Worm (Caenorhabditis elegans) whole organism, L4 larva: ENCODE data around the gene tre-5.

Experiments
- F44E2.7 ChIP-seq: fragments of 200-800 bp; sonication (Bioruptor generic); IDR thresholded peaks from 2 replicates; pipeline ENCODE4 v2.1.2; 2022; ENCODE audit warnings: missing genetic modification characterization, missing compliant biosample characterization
- R02D3.7 ChIP-seq: fragments of 150-350 bp; sonication (generic microtip); optimal IDR thresholded peaks from 3 replicates; lab custom pipeline; 2014; ENCODE audit warnings: missing biosample characterization, missing genetic modification characterization
- T20F7.1 ChIP-seq: fragments of 200-800 bp; sonication (Bioruptor generic); optimal IDR thresholded peaks from 2 replicates; lab custom pipeline; 2018; ENCODE audit warnings: mild to moderate bottlenecking, missing genetic modification characterization, missing compliant biosample characterization
- Y5F2A.4 ChIP-seq: fragments of 200-800 bp; sonication (Bioruptor generic); optimal IDR thresholded peaks from 2 replicates; lab custom pipeline; 2018; ENCODE audit warnings: mild to moderate bottlenecking, missing genetic modification characterization, missing compliant biosample characterization
- Y75B8A.6 ChIP-seq: fragments of 200-800 bp; sonication (Bioruptor generic); IDR thresholded peaks from 2 replicates; pipeline ENCODE4 v1.3.6; 2022; ENCODE audit warnings: missing genetic modification reagents, missing genetic modification characterization, missing compliant biosample characterization
- aha-1 ChIP-seq: fragments of 150-350 bp; peaks from one replicate; lab custom pipeline; 2014; ENCODE audit warnings: missing biosample characterization, missing genetic modification characterization
- ama-1 ChIP-seq: fragments of 150-350 bp; optimal IDR thresholded peaks from 2 replicates; lab custom pipeline; 2014; ENCODE audit warnings: inconsistent platforms, mixed read lengths
- ces-1 ChIP-seq: fragments of 150-350 bp; sonication (generic microtip); optimal IDR thresholded peaks from 4 replicates; lab custom pipeline; 2014; ENCODE audit warnings: missing biosample characterization, missing genetic modification reagents, missing genetic modification characterization
- ctbp-1 ChIP-seq: fragments of 200-800 bp; sonication (Bioruptor generic); IDR thresholded peaks from 2 replicates; pipeline ENCODE4 v1.3.6; 2022; ENCODE audit warnings: missing genetic modification reagents, missing genetic modification characterization, missing compliant biosample characterization
- daf-12 ChIP-seq: fragments of 150-350 bp; optimal IDR thresholded peaks from 2 replicates; lab custom pipeline; 2014; ENCODE audit warnings: missing biosample characterization, missing genetic modification reagents, missing genetic modification characterization
- duxl-1 ChIP-seq: sonication (generic microtip); optimal IDR thresholded peaks from 2 replicates; lab custom pipeline; 2016; ENCODE audit warnings: mild to moderate bottlenecking, missing genetic modification characterization, moderate library complexity, missing compliant biosample characterization; ENCODE audit not compliant: poor library complexity
- egl-27 ChIP-seq: sonication (generic microtip); optimal IDR thresholded peaks from 3 replicates; lab custom pipeline; 2017; ENCODE audit warnings: missing biosample characterization, missing genetic modification reagents, missing genetic modification characterization
- egl-43 ChIP-seq: fragments of 200-800 bp; sonication (Bioruptor generic); IDR thresholded peaks from 2 replicates; pipeline ENCODE4 v1.3.6; 2022; ENCODE audit warnings: missing genetic modification reagents, missing genetic modification characterization, missing compliant biosample characterization
- fkh-10 ChIP-seq: fragments of 150-350 bp; optimal IDR thresholded peaks from 2 replicates; lab custom pipeline; 2014; ENCODE audit warnings: missing biosample characterization, missing genetic modification reagents, missing genetic modification characterization
- hif-1 ChIP-seq, 2 experiments: sonication (generic microtip); optimal IDR thresholded peaks; 2 replicates each; lab custom pipeline; 2016 to 2017; ENCODE audit warnings: missing compliant biosample characterization in 2 of 2, missing genetic modification characterization in 2 of 2, missing genetic modification reagents in 2 of 2, missing genotype in 2 of 2, mild to moderate bottlenecking in 1 of 2
- hlh-11 ChIP-seq: fragments of 200-800 bp; sonication (Bioruptor generic); optimal IDR thresholded peaks from 2 replicates; lab custom pipeline; 2018; ENCODE audit warnings: mild to moderate bottlenecking, missing genetic modification characterization, missing compliant biosample characterization
- hlh-30 ChIP-seq: sonication (generic microtip); optimal IDR thresholded peaks from 2 replicates; lab custom pipeline; 2017; ENCODE audit warnings: antibody characterized with exemption, mild to moderate bottlenecking, missing genetic modification characterization, missing compliant biosample characterization; ENCODE audit not compliant: insufficient read depth
- jun-1 ChIP-seq: fragments of 150-350 bp; optimal IDR thresholded peaks from 2 replicates; lab custom pipeline; 2014; ENCODE audit warnings: missing biosample characterization, missing genetic modification reagents, missing genetic modification characterization
- lsy-2 ChIP-seq, 2 experiments: fragments of 150-350 bp in 1 of 2; sonication (generic microtip) in 1 of 2; optimal IDR thresholded peaks; 2 replicates each; lab custom pipeline; 2014 to 2017; ENCODE audit warnings: missing biosample characterization in 2 of 2, missing genetic modification characterization in 2 of 2
- nhr-10 ChIP-seq: fragments of 150-350 bp; optimal IDR thresholded peaks from 2 replicates; lab custom pipeline; 2014; ENCODE audit warnings: missing biosample characterization, missing genetic modification characterization
- nhr-25 ChIP-seq: sonication (generic microtip); optimal IDR thresholded peaks from 2 replicates; lab custom pipeline; 2017; ENCODE audit warnings: missing genetic modification characterization, mild to moderate bottlenecking, missing compliant biosample characterization, antibody characterized with exemption, moderate library complexity, borderline replicate concordance; ENCODE audit not compliant: insufficient read depth
- nhr-41 ChIP-seq: fragments of 200-800 bp; sonication (Bioruptor generic); IDR thresholded peaks from 2 replicates; pipeline ENCODE4 v1.3.6; 2022; ENCODE audit warnings: missing genetic modification reagents, missing genetic modification characterization, missing compliant biosample characterization
- pha-4 ChIP-seq, 2 experiments: fragments of 150-350 bp in 1 of 2; fragments of 200-800 bp in 1 of 2; sonication (Bioruptor generic) in 1 of 2; IDR thresholded peaks in 1 of 2; optimal IDR thresholded peaks in 1 of 2; 2 replicates each; pipeline versions ENCODE4 v1.3.6 to Lab custom; 2014 to 2022; ENCODE audit warnings: missing genetic modification characterization in 2 of 2, missing genetic modification reagents in 2 of 2, missing biosample characterization in 1 of 2, missing compliant biosample characterization in 1 of 2
- php-3 ChIP-seq: fragments of 200-800 bp; sonication (Bioruptor generic); IDR thresholded peaks from 2 replicates; pipeline ENCODE4 v1.3.6; 2022; ENCODE audit warnings: missing genetic modification reagents, missing genetic modification characterization, missing compliant biosample characterization
- set-16 ChIP-seq: fragments of 200-800 bp; sonication (Bioruptor generic); IDR thresholded peaks from 2 replicates; pipeline ENCODE4 v1.3.6; 2022; ENCODE audit warnings: missing genetic modification reagents, missing genetic modification characterization, missing compliant biosample characterization
- skn-1 ChIP-seq: fragments of 150-350 bp; optimal IDR thresholded peaks from 2 replicates; lab custom pipeline; 2014; ENCODE audit warnings: missing biosample characterization, missing genetic modification characterization
- tra-1 ChIP-seq: fragments of 200-800 bp; sonication (Bioruptor generic); IDR thresholded peaks from 2 replicates; pipeline ENCODE4 v1.3.6; 2022; ENCODE audit warnings: missing genetic modification reagents, missing genetic modification characterization, missing compliant biosample characterization
- unc-39 ChIP-seq: sonication (generic microtip); optimal IDR thresholded peaks from 2 replicates; lab custom pipeline; 2017; ENCODE audit warnings: missing biosample characterization, missing genetic modification characterization
- unc-62 ChIP-seq, 3 experiments: fragments of 150-350 bp in 1 of 3; sonication (generic microtip); optimal IDR thresholded peaks in 2 of 3; peaks in 1 of 3; 1 replicate in 1 of 3; 2 replicates in 2 of 3; lab custom pipeline; 2014 to 2017; ENCODE audit warnings: missing biosample characterization in 3 of 3, missing genetic modification characterization in 3 of 3, missing genetic modification reagents in 3 of 3, missing genotype in 1 of 3
- vab-7 ChIP-seq: fragments of 200-800 bp; sonication (Bioruptor generic); IDR thresholded peaks from 2 replicates; pipeline ENCODE4 v1.3.6; 2022; ENCODE audit warnings: missing genetic modification reagents, missing genetic modification characterization, missing compliant biosample characterization
- ztf-11 ChIP-seq: fragments of 150-350 bp; optimal IDR thresholded peaks from 2 replicates; lab custom pipeline; 2014; ENCODE audit warnings: missing biosample characterization, missing genetic modification characterization
- ztf-7 ChIP-seq: fragments of 150-350 bp; optimal IDR thresholded peaks from 2 replicates; lab custom pipeline; 2014; ENCODE audit warnings: missing biosample characterization, missing genetic modification characterization

tre-5 gene

DNA sequence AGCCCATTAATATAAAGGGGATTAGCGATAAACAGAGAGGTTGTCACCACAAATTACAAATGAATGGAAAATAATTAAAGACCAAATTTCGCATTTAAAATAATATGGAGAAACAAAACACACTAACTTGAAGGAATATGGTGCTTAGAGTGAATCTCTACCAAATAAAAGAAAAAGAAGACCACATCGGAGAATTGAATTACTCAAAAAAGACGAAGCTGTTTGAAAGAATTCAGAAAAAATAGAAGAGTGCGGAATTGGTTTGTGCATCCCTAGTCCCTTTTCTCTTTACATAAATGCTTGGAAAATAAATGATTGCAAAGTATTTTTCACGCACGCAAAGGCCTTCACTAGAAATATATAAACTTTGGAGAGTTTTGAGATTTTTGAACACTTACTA lies 18.8 kb upstream of the tre-5 start:
- no peak for TF ChIP-seq pha-4 (GFP tag; IDR thresholded peaks at IDR 0.05; lab: Robert Waterston, UW)
- TF ChIP-seq pha-4 (tag; optimal IDR thresholded peaks at IDR 0.05; lab: Kevin White, UChicago): no peak
- TF ChIP-seq aha-1 (tag; lab: Kevin White, UChicago): peak; percentile 86
- no peak for TF ChIP-seq R02D3.7 (tag; lab: Kevin White, UChicago)
- TF ChIP-seq Y5F2A.4 (GFP tag; lab: Kevin White, UChicago): no peak
- TF ChIP-seq ces-1 (GFP tag; lab: Kevin White, UChicago): peak; percentile 26
- no peak for TF ChIP-seq unc-39
- TF ChIP-seq T20F7.1 (GFP tag; lab: Kevin White, UChicago): no peak
- no peak for TF ChIP-seq ztf-11 (tag; lab: Kevin White, UChicago)
- no peak for TF ChIP-seq nhr-41 (GFP tag; lab: Robert Waterston, UW)
- TF ChIP-seq skn-1 (tag; lab: Kevin White, UChicago): no peak
- no peak for TF ChIP-seq F44E2.7 (GFP tag; lab: Robert Waterston, UW)
- no peak for TF ChIP-seq nhr-25 (tag; lab: Kevin White, UChicago)
- TF ChIP-seq Y75B8A.6 (GFP tag; lab: Robert Waterston, UW): no peak
- no peak for TF ChIP-seq egl-43 (GFP tag; lab: Robert Waterston, UW)
- TF ChIP-seq jun-1 (tag; lab: Kevin White, UChicago): no peak

DNA sequence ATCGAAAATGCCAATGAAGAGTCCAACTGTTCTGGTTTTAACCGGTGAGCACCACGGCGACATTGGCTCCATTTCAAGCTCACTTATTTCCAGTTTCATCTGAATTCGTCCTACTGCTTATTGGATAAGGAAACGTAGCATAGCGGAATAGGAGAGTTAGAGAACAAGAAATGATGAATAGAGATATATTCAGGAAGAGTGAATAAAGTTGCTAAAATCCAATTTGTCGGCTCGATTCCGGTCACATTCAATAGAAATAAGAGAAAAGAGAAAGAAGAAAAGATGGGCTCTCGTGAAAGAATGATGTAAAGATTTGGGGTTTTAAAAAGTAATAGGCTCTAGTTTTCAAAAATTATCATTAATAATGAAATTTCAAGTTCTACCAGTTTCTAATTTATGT lies 18.2 kb upstream of the tre-5 start:
- TF ChIP-seq ces-1 (GFP tag; lab: Kevin White, UChicago): peak; percentile 75
- TF ChIP-seq Y5F2A.4 (GFP tag; lab: Kevin White, UChicago): no peak
- no peak for TF ChIP-seq ztf-7 (tag; lab: Kevin White, UChicago)
- no peak for TF ChIP-seq aha-1 (tag; lab: Kevin White, UChicago)
- no peak for TF ChIP-seq php-3 (GFP tag; lab: Robert Waterston, UW)
- TF ChIP-seq hlh-11 (tag; lab: Kevin White, UChicago): no peak
- no peak for TF ChIP-seq nhr-10 (tag; lab: Kevin White, UChicago)
- no peak for TF ChIP-seq hif-1 (tag; optimal IDR thresholded peaks at IDR 0.05; lab: Kevin White, UChicago)
- TF ChIP-seq duxl-1 (tag; lab: Kevin White, UChicago): no peak
- peak; percentile 57; the same call in 1 of the 2 replicates for TF ChIP-seq ctbp-1
- peak; percentile 94 for TF ChIP-seq fkh-10 (GFP tag; lab: Kevin White, UChicago)

DNA sequence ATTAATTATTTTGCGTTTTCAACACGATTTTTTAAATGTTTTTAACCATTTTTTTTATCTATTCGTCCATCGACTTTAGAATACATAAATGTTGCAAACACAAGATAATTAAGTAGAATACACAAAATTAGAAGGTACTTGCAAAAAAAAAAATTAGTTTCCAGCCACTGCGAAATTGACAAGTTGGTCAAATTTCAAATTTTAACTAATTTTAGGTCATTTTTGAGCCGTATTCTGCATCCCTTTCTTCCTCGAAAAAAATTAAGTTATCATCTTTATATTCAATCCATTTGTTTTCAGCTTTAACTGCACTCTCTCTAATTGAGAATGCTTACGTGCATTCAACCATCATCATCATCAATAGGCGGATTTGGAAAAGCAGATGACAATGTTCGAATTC lies 14.2 kb upstream of the tre-5 start, which contains the start of gene egl-26:
Gene egl-26, plus strand, starts transcription at position 301 of the 400 bp plus-strand sequence.
- no peak for TF ChIP-seq daf-12 (tag; lab: Kevin White, UChicago)
- no peak for TF ChIP-seq egl-27 (tag; lab: Kevin White, UChicago)
- no peak for TF ChIP-seq hlh-30 (tag; lab: Kevin White, UChicago)
- TF ChIP-seq ama-1 (lab: Kevin White, UChicago): no peak
- TF ChIP-seq set-16 (GFP tag; lab: Robert Waterston, UW): no peak
- no peak for TF ChIP-seq vab-7 (GFP tag; lab: Robert Waterston, UW)
- peak in 1 of 2 experiments; percentile 77 for TF ChIP-seq unc-62 (GFP tag; optimal IDR thresholded peaks at IDR 0.05 in 1 of 2; lab: Kevin White, UChicago)
- no peak for TF ChIP-seq unc-62 (tag; optimal IDR thresholded peaks at IDR 0.05; lab: Kevin White, UChicago)
- TF ChIP-seq tra-1 (GFP tag; lab: Robert Waterston, UW): no peak

DNA sequence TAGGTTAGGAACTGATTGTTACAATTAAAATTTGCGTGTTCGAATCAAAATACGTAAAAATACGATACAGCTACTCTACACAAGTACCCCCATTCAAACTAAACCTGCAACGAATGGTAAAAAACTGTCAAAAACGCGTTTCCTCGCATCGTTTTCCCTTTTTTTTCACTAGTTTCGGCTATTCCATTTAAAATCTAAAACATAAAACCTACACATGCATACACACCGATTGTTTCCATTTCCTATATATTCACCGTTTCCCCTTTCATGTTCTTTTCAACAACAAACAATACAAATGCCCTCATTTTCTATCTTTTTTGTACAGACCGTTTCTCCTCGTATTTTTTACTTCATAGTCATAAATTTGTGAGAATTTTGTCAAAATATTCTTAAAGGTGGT lies 13.7 kb upstream of the tre-5 start:
- TF ChIP-seq lsy-2 (tag; optimal IDR thresholded peaks at IDR 0.05; lab: Kevin White, UChicago): no peak
- TF ChIP-seq aha-1 (tag; lab: Kevin White, UChicago): peak; percentile 77
- TF ChIP-seq, all 104 proteins: peak for 1
